Fruit fly (Drosophila melanogaster) whole organism, embryonic: Measurements from ENCODE around the gene CG14442.

Source experiments
- CG10209 ChIP-seq: fragments of 200-800 bp; sonication (Bioruptor generic); optimal IDR thresholded peaks from 3 replicates; lab custom pipeline; 2017; ENCODE audit warnings: missing biosample characterization, mild to moderate bottlenecking, missing genetic modification characterization, missing genetic modification reagents
- CG10565 ChIP-seq: fragments of 200-800 bp; sonication (Bioruptor generic); optimal IDR thresholded peaks from 3 replicates; lab custom pipeline; 2016; ENCODE audit warnings: missing biosample characterization, mild to moderate bottlenecking, missing genetic modification characterization
- CG10979 ChIP-seq: fragments of 200-800 bp; sonication (Bioruptor generic); optimal IDR thresholded peaks from 2 replicates; lab custom pipeline; 2018; ENCODE audit warnings: missing biosample characterization, mild to moderate bottlenecking, missing genetic modification characterization, moderate library complexity
- CG11093 ChIP-seq: fragments of 200-800 bp; sonication (Bioruptor generic); IDR thresholded peaks from 3 replicates; pipeline ENCODE4 v1.3.6; 2022; ENCODE audit warnings: missing biosample characterization, missing genetic modification characterization
- CG11398 ChIP-seq: fragments of 200-800 bp; sonication (Bioruptor generic); optimal IDR thresholded peaks from 2 replicates; lab custom pipeline; 2016; ENCODE audit warnings: missing biosample characterization, missing genetic modification characterization
- CG12219 ChIP-seq: fragments of 200-800 bp; sonication (Bioruptor generic); optimal IDR thresholded peaks from 3 replicates; lab custom pipeline; 2018; ENCODE audit warnings: missing biosample characterization, mild to moderate bottlenecking, missing genetic modification characterization
- CG12236 ChIP-seq: fragments of 200-800 bp; sonication (Bioruptor generic); optimal IDR thresholded peaks from 2 replicates; lab custom pipeline; 2016; ENCODE audit warnings: missing biosample characterization, missing genetic modification characterization
- CG12942 ChIP-seq: fragments of 200-800 bp; sonication (Bioruptor generic); optimal IDR thresholded peaks from 3 replicates; lab custom pipeline; 2016; ENCODE audit warnings: missing biosample characterization, missing genetic modification characterization
- CG13775 ChIP-seq: fragments of 200-800 bp; sonication (Bioruptor generic); optimal IDR thresholded peaks from 3 replicates; lab custom pipeline; 2017; ENCODE audit warnings: missing biosample characterization, mild to moderate bottlenecking, missing genetic modification characterization
- CG15073 ChIP-seq: fragments of 200-800 bp; sonication (Bioruptor generic); optimal IDR thresholded peaks from 2 replicates; lab custom pipeline; 2016; ENCODE audit warnings: missing biosample characterization, missing genetic modification characterization
- CG17328 ChIP-seq: fragments of 200-800 bp; sonication (Bioruptor generic); IDR thresholded peaks from 2 replicates; pipeline ENCODE4 v1.3.6; 2022; ENCODE audit warnings: missing biosample characterization, missing genetic modification characterization
- CG17802 ChIP-seq: fragments of 200-800 bp; sonication (Bioruptor generic); optimal IDR thresholded peaks from 2 replicates; lab custom pipeline; 2018; ENCODE audit warnings: missing biosample characterization, mild to moderate bottlenecking, missing genetic modification characterization, moderate library complexity
- CG17912 ChIP-seq: fragments of 200-800 bp; sonication (Bioruptor generic); optimal IDR thresholded peaks from 2 replicates; lab custom pipeline; 2018; ENCODE audit warnings: missing biosample characterization, mild to moderate bottlenecking, missing genetic modification characterization
- CG18262 ChIP-seq: fragments of 200-800 bp; optimal IDR thresholded peaks from 3 replicates; lab custom pipeline; 2019; ENCODE audit warnings: missing biosample characterization, mild to moderate bottlenecking, missing genetic modification characterization, moderate library complexity
- CG2199 ChIP-seq: fragments of 200-800 bp; sonication (Bioruptor generic); IDR thresholded peaks from 3 replicates; pipeline ENCODE4 v1.3.6; 2022; ENCODE audit warnings: missing biosample characterization, missing genetic modification characterization
- CG2202 ChIP-seq: fragments of 200-800 bp; sonication (Bioruptor generic); optimal IDR thresholded peaks from 2 replicates; lab custom pipeline; 2018; ENCODE audit warnings: missing biosample characterization, mild to moderate bottlenecking, missing genetic modification characterization
- CG3065 ChIP-seq: fragments of 200-800 bp; sonication (Bioruptor generic); optimal IDR thresholded peaks from 2 replicates; lab custom pipeline; 2016; ENCODE audit warnings: missing biosample characterization, missing genetic modification characterization
- CG31224 ChIP-seq: fragments of 200-800 bp; sonication (Bioruptor generic); IDR thresholded peaks from 2 replicates; pipeline ENCODE4 v1.3.6; 2022; ENCODE audit warnings: missing biosample characterization, missing genetic modification characterization
- CG34376 ChIP-seq: fragments of 200-800 bp; sonication (Bioruptor generic); optimal IDR thresholded peaks from 2 replicates; lab custom pipeline; 2018; ENCODE audit warnings: missing biosample characterization, mild to moderate bottlenecking, missing genetic modification characterization
- CG4404 ChIP-seq: fragments of 200-800 bp; sonication (Bioruptor generic); IDR thresholded peaks from 2 replicates; pipeline ENCODE4 v1.3.6; 2022; ENCODE audit warnings: missing biosample characterization, missing genetic modification characterization
- CG6689 ChIP-seq: fragments of 200-800 bp; sonication (Bioruptor generic); IDR thresholded peaks from 2 replicates; pipeline ENCODE4 v1.3.6; 2022; ENCODE audit warnings: missing biosample characterization, missing genetic modification characterization
- CG6813 ChIP-seq: fragments of 200-800 bp; sonication (Bioruptor generic); optimal IDR thresholded peaks from 2 replicates; lab custom pipeline; 2017; ENCODE audit warnings: missing biosample characterization, missing genetic modification characterization, mild to moderate bottlenecking, moderate library complexity, missing genetic modification reagents
- CG7963 ChIP-seq: fragments of 200-800 bp; sonication (Bioruptor generic); IDR thresholded peaks from 3 replicates; pipeline ENCODE4 v1.3.6; 2022; ENCODE audit warnings: missing biosample characterization, missing genetic modification characterization; ENCODE audit not compliant: partially characterized antibody
- CG9817 ChIP-seq: fragments of 200-800 bp; sonication (Bioruptor generic); optimal IDR thresholded peaks from 2 replicates; lab custom pipeline; 2018; ENCODE audit warnings: missing biosample characterization, mild to moderate bottlenecking, missing genetic modification characterization, moderate library complexity
- CHES-1-like ChIP-seq: fragments of 200-800 bp; sonication (Bioruptor generic); optimal IDR thresholded peaks from 2 replicates; lab custom pipeline; 2016; ENCODE audit warnings: missing biosample characterization, missing genetic modification characterization
- Ets65A ChIP-seq: fragments of 200-800 bp; sonication (Bioruptor generic); peaks from one replicate; lab custom pipeline; 2016; ENCODE audit warnings: missing biosample characterization, missing genetic modification characterization
- H15 ChIP-seq: fragments of 200-800 bp; sonication (Bioruptor generic); IDR thresholded peaks from 3 replicates; pipeline ENCODE4 v1.3.6; 2022; ENCODE audit warnings: missing biosample characterization, missing genetic modification characterization
- Hsf ChIP-seq: fragments of 200-800 bp; sonication (Bioruptor generic); optimal IDR thresholded peaks from 3 replicates; lab custom pipeline; 2016; ENCODE audit warnings: missing biosample characterization, missing genetic modification characterization
- Lim3 ChIP-seq: fragments of 200-800 bp; sonication (Bioruptor generic); IDR thresholded peaks from 2 replicates; pipeline ENCODE4 v1.3.6; 2022; ENCODE audit warnings: missing biosample characterization, missing genetic modification characterization
- Mrtf ChIP-seq: fragments of 200-800 bp; sonication (Bioruptor generic); IDR thresholded peaks from 3 replicates; pipeline ENCODE4 v1.3.6; 2022; ENCODE audit warnings: missing biosample characterization, missing genetic modification characterization
- Taf1 ChIP-seq: fragments of 200-800 bp; sonication (Bioruptor generic); IDR thresholded peaks from 2 replicates; pipeline ENCODE4 v1.3.6; 2022; ENCODE audit warnings: missing biosample characterization, missing genetic modification characterization
- Tbp ChIP-seq: fragments of >200 bp; optimal IDR thresholded peaks from 2 replicates; lab custom pipeline; 2018; ENCODE audit warnings: missing biosample characterization, missing genetic modification characterization
- Xbp1 ChIP-seq: fragments of 200-800 bp; sonication (Bioruptor generic); optimal IDR thresholded peaks from 3 replicates; lab custom pipeline; 2016; ENCODE audit warnings: missing biosample characterization, mild to moderate bottlenecking, missing genetic modification characterization
- abd-A ChIP-seq: fragments of 200-800 bp; sonication (Bioruptor generic); optimal IDR thresholded peaks from 3 replicates; lab custom pipeline; 2019; ENCODE audit warnings: missing biosample characterization, mild to moderate bottlenecking, missing genetic modification characterization, moderate library complexity
- ato ChIP-seq: fragments of 200-800 bp; sonication (Bioruptor generic); IDR thresholded peaks from 2 replicates; pipeline ENCODE4 v1.3.6; 2022; ENCODE audit warnings: missing biosample characterization, missing genetic modification characterization; ENCODE audit not compliant: partially characterized antibody
- btn ChIP-seq: fragments of 200-800 bp; sonication (Bioruptor generic); optimal IDR thresholded peaks from 2 replicates; lab custom pipeline; 2016; ENCODE audit warnings: missing biosample characterization, missing genetic modification characterization
- chif ChIP-seq, 2 experiments: fragments of 200-800 bp; sonication (Bioruptor generic); optimal IDR thresholded peaks; 3 replicates each; lab custom pipeline; 2016; ENCODE audit warnings: missing biosample characterization in 2 of 2, missing genetic modification characterization in 2 of 2
- crp ChIP-seq, 2 experiments: fragments of 200-800 bp; sonication (Bioruptor generic); optimal IDR thresholded peaks; 2 replicates in 1 of 2; 3 replicates in 1 of 2; lab custom pipeline; 2017; ENCODE audit warnings: missing biosample characterization in 2 of 2, missing genetic modification characterization in 2 of 2, mild to moderate bottlenecking in 1 of 2, moderate library complexity in 1 of 2
- fd96Cb ChIP-seq: fragments of 200-800 bp; sonication (Bioruptor generic); optimal IDR thresholded peaks from 2 replicates; lab custom pipeline; 2018; ENCODE audit warnings: missing biosample characterization, mild to moderate bottlenecking, missing genetic modification characterization, moderate library complexity
- gcm ChIP-seq: fragments of 200-800 bp; sonication (Bioruptor generic); optimal IDR thresholded peaks from 2 replicates; lab custom pipeline; 2019; ENCODE audit warnings: missing biosample characterization, mild to moderate bottlenecking, missing genetic modification characterization, moderate library complexity
- grn ChIP-seq: fragments of 200-800 bp; sonication (Bioruptor generic); optimal IDR thresholded peaks from 3 replicates; lab custom pipeline; 2017; ENCODE audit warnings: missing biosample characterization, missing genetic modification characterization
- hkb ChIP-seq, 2 experiments: fragments of 200-800 bp in 1 of 2; fragments of >200 bp in 1 of 2; sonication (Bioruptor generic) in 1 of 2; IDR thresholded peaks in 1 of 2; optimal IDR thresholded peaks in 1 of 2; 2 replicates each; pipeline versions ENCODE4 v1.3.6 to Lab custom; 2017 to 2022; ENCODE audit warnings: missing biosample characterization in 1 of 2, missing genetic modification characterization in 1 of 2
- jumu ChIP-seq: fragments of 200-800 bp; sonication (Bioruptor generic); optimal IDR thresholded peaks from 3 replicates; lab custom pipeline; 2016; ENCODE audit warnings: missing biosample characterization, missing genetic modification characterization
- oc ChIP-seq: fragments of 200-800 bp; sonication (Bioruptor generic); optimal IDR thresholded peaks from 2 replicates; lab custom pipeline; 2018; ENCODE audit warnings: missing biosample characterization, mild to moderate bottlenecking, missing genetic modification characterization, moderate library complexity
- slou ChIP-seq: fragments of 200-800 bp; sonication (Bioruptor generic); optimal IDR thresholded peaks from 3 replicates; lab custom pipeline; 2016; ENCODE audit warnings: missing biosample characterization, missing genetic modification characterization
- so ChIP-seq: fragments of 200-800 bp; sonication (Bioruptor generic); IDR thresholded peaks from 3 replicates; pipeline ENCODE4 v1.3.6; 2022; ENCODE audit warnings: missing biosample characterization, missing genetic modification characterization
- tap ChIP-seq: fragments of 200-800 bp; optimal IDR thresholded peaks from 3 replicates; lab custom pipeline; 2019; ENCODE audit warnings: missing biosample characterization, mild to moderate bottlenecking, missing genetic modification characterization, moderate library complexity
- tio ChIP-seq: fragments of 200-800 bp; sonication (Bioruptor generic); optimal IDR thresholded peaks from 2 replicates; lab custom pipeline; 2017; ENCODE audit warnings: missing biosample characterization, missing genetic modification characterization, inconsistent platforms
- ttk ChIP-seq: fragments of 200-800 bp; sonication (Bioruptor generic); IDR thresholded peaks from 2 replicates; pipeline ENCODE4 v2.1.2; 2022; ENCODE audit warnings: missing biosample characterization, missing genetic modification characterization
- zf30C ChIP-seq: fragments of 200-800 bp; sonication (Bioruptor generic); optimal IDR thresholded peaks from 3 replicates; lab custom pipeline; 2018; ENCODE audit warnings: missing biosample characterization, mild to moderate bottlenecking, missing genetic modification characterization

The CG14442 gene

dm6 chrX:6656023-6656594, 38.7 kb downstream of the CG14442 start (continued):
- TF ChIP-seq grn = peak; percentile 32
- TF ChIP-seq Mrtf = peak; percentile 69; the same call in 2 of the 3 replicates
- no peak for TF ChIP-seq abd-A (tag; lab: Kevin White, UChicago)
- peak; percentile 53 for TF ChIP-seq CG34376
- TF ChIP-seq zf30C (GFP tag; lab: Kevin White, UChicago) = peak; percentile 84
- peak; percentile 87 for TF ChIP-seq Xbp1 (GFP tag; lab: Kevin White, UChicago)
- TF ChIP-seq CG2199 (GFP tag; lab: Robert Waterston, UW) = no peak
- peak; percentile 76 for TF ChIP-seq slou (GFP tag; lab: Kevin White, UChicago)
- peak; percentile 9 for TF ChIP-seq CG2202 (tag; lab: Kevin White, UChicago)
- peak; percentile 81 for TF ChIP-seq tap (tag; lab: Kevin White, UChicago)
- TF ChIP-seq CG12942 = peak; percentile 74
- peak; percentile 66 for TF ChIP-seq btn (GFP tag; lab: Kevin White, UChicago)
- peak; percentile 72 for TF ChIP-seq CG4404 (GFP tag; lab: Robert Waterston, UW)
- TF ChIP-seq CG6689 = peak; percentile 83
- TF ChIP-seq Tbp (GFP tag; lab: Kevin White, UChicago) = no peak
- peak; percentile 15 for TF ChIP-seq CG3065
- TF ChIP-seq CG10979 (tag; lab: Kevin White, UChicago) = peak; percentile 82
- TF ChIP-seq Taf1 (GFP tag; lab: Robert Waterston, UW) = peak; percentile 63
- TF ChIP-seq CG12236 (GFP tag; lab: Kevin White, UChicago) = peak; percentile 68
- TF ChIP-seq ttk = peak; percentile 78
- TF ChIP-seq CG12219 (GFP tag; lab: Kevin White, UChicago) = peak; percentile 79
- no peak for TF ChIP-seq CG17912 (GFP tag; lab: Kevin White, UChicago)
- TF ChIP-seq crp (GFP tag; optimal IDR thresholded peaks at IDR 0.05; lab: Kevin White, UChicago) = peak in 1 of 2 experiments; percentile 37
- peak; percentile 58 for TF ChIP-seq jumu (GFP tag; lab: Kevin White, UChicago)
- TF ChIP-seq CG31224 (GFP tag; lab: Robert Waterston, UW) = peak; percentile 99
- peak; percentile 80 for TF ChIP-seq CG13775 (GFP tag; lab: Kevin White, UChicago)
- TF ChIP-seq Hsf (GFP tag; lab: Kevin White, UChicago) = peak; percentile 83
- TF ChIP-seq CG17328 (GFP tag; lab: Robert Waterston, UW) = peak; percentile 76
- TF ChIP-seq CG7963 (GFP tag; lab: Robert Waterston, UW) = no peak
- peak; percentile 85 for TF ChIP-seq CG18262
- TF ChIP-seq CG10209 (GFP tag; lab: Kevin White, UChicago) = peak; percentile 85
- no peak; the same call in 1 of the 2 replicates for TF ChIP-seq Lim3 (GFP tag; lab: Robert Waterston, UW)
- peak; percentile 82 for TF ChIP-seq tio (GFP tag; lab: Kevin White, UChicago)
- TF ChIP-seq oc (tag; lab: Kevin White, UChicago) = peak; percentile 64
- TF ChIP-seq CG9817 = peak; percentile 78
- TF ChIP-seq gcm (GFP tag; lab: Kevin White, UChicago) = peak; percentile 77
- peak; percentile 80 for TF ChIP-seq CHES-1-like
- TF ChIP-seq ato (GFP tag; lab: Robert Waterston, UW) = no peak
- TF ChIP-seq H15 (GFP tag; lab: Robert Waterston, UW) = peak; percentile 65; the same call in 2 of the 3 replicates
- TF ChIP-seq CG10565 (GFP tag; lab: Kevin White, UChicago) = no peak
- TF ChIP-seq chif (GFP tag; optimal IDR thresholded peaks at IDR 0.05; lab: Kevin White, UChicago) = peak; percentile 81 to 82
- no peak for TF ChIP-seq CG15073 (GFP tag; lab: Kevin White, UChicago)
- TF ChIP-seq so (GFP tag; lab: Robert Waterston, UW) = peak; percentile 81; the same call in 2 of the 3 replicates
- peak; percentile 97 for TF ChIP-seq Ets65A (GFP tag; lab: Kevin White, UChicago)
- TF ChIP-seq hkb (optimal IDR thresholded peaks at IDR 0.05; lab: Kevin White, UChicago) = no peak
- peak; percentile 88 for TF ChIP-seq hkb (GFP tag; IDR thresholded peaks at IDR 0.05; lab: Robert Waterston, UW)
- TF ChIP-seq CG6813 (GFP tag; lab: Kevin White, UChicago) = peak; percentile 78
- TF ChIP-seq CG11398 (GFP tag; lab: Kevin White, UChicago) = peak; percentile 24
- peak; percentile 84 for TF ChIP-seq fd96Cb (tag; lab: Kevin White, UChicago)
- peak; percentile 40 for TF ChIP-seq CG17802 (tag; lab: Kevin White, UChicago)
- peak; percentile 79 for TF ChIP-seq CG11093
